Fruit fly (Drosophila melanogaster): Measurements from ENCODE around the gene Elo68beta.

The Elo68beta gene

dm6 chr3L:11113198-11114197, 12.0 kb upstream of the Elo68beta start, which contains the start of gene Sod1 (continued):
- TF ChIP-seq CG17612 (GFP tag; IDR thresholded peaks at IDR 0.05), result no peak
- TF ChIP-seq Kr (GFP tag; optimal IDR thresholded peaks at IDR 0.05), result no peak
- TF ChIP-seq CG2120 (GFP tag; optimal IDR thresholded peaks at IDR 0.05), result peak; percentile 6
- no peak for TF ChIP-seq CG4328 (GFP tag; optimal IDR thresholded peaks at IDR 0.05)
- TF ChIP-seq slbo (GFP tag; IDR thresholded peaks at IDR 0.05), result no peak
- TF ChIP-seq btn (GFP tag; optimal IDR thresholded peaks at IDR 0.05), result no peak
- TF ChIP-seq Fer1 (GFP tag; optimal IDR thresholded peaks at IDR 0.05), result peak; percentile 1
- no peak for TF ChIP-seq sisA (GFP tag; IDR thresholded peaks at IDR 0.05)
- no peak for TF ChIP-seq CG3726 (GFP tag; IDR thresholded peaks at IDR 0.05)
- TF ChIP-seq chinmo (GFP tag; IDR thresholded peaks at IDR 0.05; ENCODE audit: partially characterized antibody), result peak; percentile 71; the same call in 1 of the 4 replicates
- no peak for TF ChIP-seq Rfx (GFP tag; IDR thresholded peaks at IDR 0.05)
- TF ChIP-seq HLHmδ (GFP tag; optimal IDR thresholded peaks at IDR 0.05), result no peak
- peak; percentile 34 for TF ChIP-seq Sry-δ (GFP tag; optimal IDR thresholded peaks at IDR 0.05)
- TF ChIP-seq tin (GFP tag; optimal IDR thresholded peaks at IDR 0.05), result no peak
- peak; percentile 39 for TF ChIP-seq HmgD (GFP tag; optimal IDR thresholded peaks at IDR 0.05)
- no peak for TF ChIP-seq CG8478 (optimal IDR thresholded peaks at IDR 0.05)
- TF ChIP-seq CG10979 (tag; optimal IDR thresholded peaks at IDR 0.05), result no peak
- TF ChIP-seq Hand (GFP tag; optimal IDR thresholded peaks at IDR 0.05), result no peak
- TF ChIP-seq CG1602 (GFP tag; optimal IDR thresholded peaks at IDR 0.05), result no peak
- TF ChIP-seq Oaz (GFP tag; IDR thresholded peaks at IDR 0.05), result no peak
- TF ChIP-seq CG9437 (GFP tag; optimal IDR thresholded peaks at IDR 0.05), result no peak
- TF ChIP-seq maf-S (GFP tag; optimal IDR thresholded peaks at IDR 0.05), result peak; percentile 24
- TF ChIP-seq CG1233 (GFP tag; optimal IDR thresholded peaks at IDR 0.05), result no peak
- TF ChIP-seq CG8281 (tag; optimal IDR thresholded peaks at IDR 0.05), result no peak
- TF ChIP-seq cad (GFP tag; optimal IDR thresholded peaks at IDR 0.05), result no peak
- peak; percentile 15 for TF ChIP-seq dm (GFP tag; optimal IDR thresholded peaks at IDR 0.05)
- TF ChIP-seq CG3838 (GFP tag; optimal IDR thresholded peaks at IDR 0.05), result no peak
- no peak for TF ChIP-seq Lim3 (GFP tag; IDR thresholded peaks at IDR 0.05)
- no peak for TF ChIP-seq Fer3 (tag; optimal IDR thresholded peaks at IDR 0.05)
- TF ChIP-seq vfl (GFP tag; optimal IDR thresholded peaks at IDR 0.05), result no peak
- no peak for TF ChIP-seq CG7839 (tag; optimal IDR thresholded peaks at IDR 0.05)
- no peak for TF ChIP-seq CG5953 (GFP tag; IDR thresholded peaks at IDR 0.05)
- no peak for TF ChIP-seq sr (GFP tag; IDR thresholded peaks at IDR 0.05)
- peak; percentile 81 for TF ChIP-seq E2f2 (GFP tag; IDR thresholded peaks at IDR 0.05)
- TF ChIP-seq CG12219 (GFP tag; optimal IDR thresholded peaks at IDR 0.05), result no peak
- TF ChIP-seq pzg (GFP tag; optimal IDR thresholded peaks at IDR 0.05), result peak; percentile 76
- TF ChIP-seq CoRest (tag; optimal IDR thresholded peaks at IDR 0.05), result peak; percentile 26
- no peak for TF ChIP-seq al (GFP tag; IDR thresholded peaks at IDR 0.05)
- no peak for TF ChIP-seq kah (GFP tag; optimal IDR thresholded peaks at IDR 0.05)
- TF ChIP-seq CG18262 (tag; optimal IDR thresholded peaks at IDR 0.05), result no peak
- peak in 1 of 2 experiments; percentile 77 for TF ChIP-seq Pdp1 (GFP tag; optimal IDR thresholded peaks at IDR 0.05)
- peak; percentile 38 for TF ChIP-seq Ets97D (GFP tag; optimal IDR thresholded peaks at IDR 0.05)
- no peak for TF ChIP-seq tio (GFP tag; optimal IDR thresholded peaks at IDR 0.05)
- no peak for TF ChIP-seq Awh (GFP tag; IDR thresholded peaks at IDR 0.05)
- TF ChIP-seq CG9609 (GFP tag; optimal IDR thresholded peaks at IDR 0.05), result no peak
- TF ChIP-seq sna (GFP tag; IDR thresholded peaks at IDR 0.05; ENCODE audit: partially characterized antibody), result no peak
- TF ChIP-seq Dek (tag; optimal IDR thresholded peaks at IDR 0.05), result peak; percentile 9
- no peak for TF ChIP-seq chn (GFP tag; optimal IDR thresholded peaks at IDR 0.05)
- no peak for TF ChIP-seq CG15601 (tag; optimal IDR thresholded peaks at IDR 0.05)
- peak; percentile 57 for TF ChIP-seq stwl (tag; optimal IDR thresholded peaks at IDR 0.05)
